Worm (Caenorhabditis elegans): Measurements from ENCODE around the gene ZC443.7.

ZC443.7 gene

DNA sequence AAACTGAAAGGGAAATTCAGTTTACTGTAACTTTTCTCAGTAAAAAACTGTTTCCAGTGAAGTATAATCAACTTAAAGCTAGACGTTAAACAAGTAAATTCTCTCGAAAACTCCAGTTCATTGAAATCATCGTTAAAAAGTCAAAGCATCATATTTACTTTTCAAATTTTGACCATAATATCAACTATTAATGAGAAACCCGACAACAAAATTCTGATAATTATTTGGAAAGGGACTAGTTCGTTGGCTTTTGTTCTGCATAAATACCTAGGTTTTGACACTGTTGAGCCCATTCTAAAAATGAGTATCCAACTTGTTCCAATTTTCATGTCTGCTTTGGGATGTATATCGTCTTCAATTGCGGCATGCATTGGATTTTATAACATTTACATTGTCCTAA lies at the start of gene ZC443.7:
TSS of gene ZC443.7 (plus strand) at position 301 of the 400 bp plus-strand sequence.
- no peak for TF ChIP-seq dao-5 (tag; optimal IDR thresholded peaks at IDR 0.05)
- TF ChIP-seq him-1 (tag; optimal IDR thresholded peaks at IDR 0.05): no peak
- TF ChIP-seq W03F9.2 (tag; optimal IDR thresholded peaks at IDR 0.05): no peak

DNA sequence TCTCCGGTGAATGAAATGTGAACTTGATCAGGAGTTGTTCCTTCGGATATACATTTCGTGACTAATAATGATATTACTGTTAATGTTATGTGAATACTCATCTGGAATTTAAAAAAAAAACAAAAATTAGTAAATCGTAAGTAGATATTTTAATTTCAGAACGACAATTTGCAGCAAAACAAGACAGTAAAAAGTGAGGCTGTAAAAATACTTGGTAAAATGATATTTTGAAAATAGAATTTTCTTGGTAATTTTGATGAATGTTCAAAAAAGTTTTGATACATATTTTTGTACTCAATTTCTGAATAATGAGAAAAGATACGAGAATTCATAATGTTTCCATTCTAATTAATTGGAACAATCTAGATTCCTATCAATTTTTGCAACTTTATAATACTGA lies 46.6 kb upstream of the ZC443.7 start, which contains the start of gene papl-1:
TSS of gene papl-1 (minus strand) at position 101 of the 400 bp plus-strand sequence.
- TF ChIP-seq dao-5 (tag; optimal IDR thresholded peaks at IDR 0.05) (no peak), W03F9.2 (tag; optimal IDR thresholded peaks at IDR 0.05) (no peak), him-1 (tag; optimal IDR thresholded peaks at IDR 0.05) (no peak)

ce11 chrV:12760913-12761312 lies 45.4 kb upstream of the ZC443.7 start, which contains the start of gene F18E2.15:
F18E2.15 (minus strand) TSS chrV:12761013.
- TF ChIP-seq him-1 (tag; optimal IDR thresholded peaks at IDR 0.05) (no peak), W03F9.2 (tag; optimal IDR thresholded peaks at IDR 0.05) (no peak), dao-5 (tag; optimal IDR thresholded peaks at IDR 0.05) (no peak)

- TF ChIP-seq dao-5 (tag; optimal IDR thresholded peaks at IDR 0.05) (no peak), him-1 (tag; optimal IDR thresholded peaks at IDR 0.05) (no peak), W03F9.2 (tag; optimal IDR thresholded peaks at IDR 0.05) (peak; percentile 11)
Measured at ce11 chrV:12763291-12763995, 42.8 kb upstream of the ZC443.7 start, which contains the start of the genes abcf-1 and scc-3. abcf-1 (minus strand) TSS chrV:12763375. scc-3 (plus strand) TSS chrV:12763945.

DNA sequence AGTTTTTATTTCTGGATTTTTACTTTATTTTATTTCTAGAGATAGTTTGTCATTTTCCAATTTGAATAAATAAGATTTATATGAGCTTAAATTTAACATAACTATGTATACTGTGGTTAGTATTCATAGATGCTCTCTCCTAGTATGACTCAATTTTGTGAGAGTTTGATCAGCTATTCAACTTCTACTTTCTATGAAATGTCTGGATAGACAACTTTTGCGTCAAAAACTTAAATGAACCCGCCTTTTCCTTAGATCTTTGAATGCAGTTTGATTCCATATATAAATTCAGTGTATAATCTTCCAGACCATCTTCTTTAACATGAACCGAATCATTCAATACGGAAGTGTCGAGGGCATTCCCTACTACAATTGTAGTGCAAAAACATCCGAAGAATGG lies 37.3 kb upstream of the ZC443.7 start, which contains the start of gene srt-43:
TSS of gene srt-43 (plus strand) at position 301 of the 400 bp plus-strand sequence.
- TF ChIP-seq him-1 (tag; optimal IDR thresholded peaks at IDR 0.05) (no peak), W03F9.2 (tag; optimal IDR thresholded peaks at IDR 0.05) (no peak), dao-5 (tag; optimal IDR thresholded peaks at IDR 0.05) (no peak)

ce11 chrV:12773222-12773621 lies 33.1 kb upstream of the ZC443.7 start, which contains the start of gene ZC455.1:
ZC455.1 (plus strand) TSS chrV:12773522.
- TF ChIP-seq W03F9.2 (tag; optimal IDR thresholded peaks at IDR 0.05) (no peak), dao-5 (tag; optimal IDR thresholded peaks at IDR 0.05) (no peak), him-1 (tag; optimal IDR thresholded peaks at IDR 0.05) (no peak)

DNA sequence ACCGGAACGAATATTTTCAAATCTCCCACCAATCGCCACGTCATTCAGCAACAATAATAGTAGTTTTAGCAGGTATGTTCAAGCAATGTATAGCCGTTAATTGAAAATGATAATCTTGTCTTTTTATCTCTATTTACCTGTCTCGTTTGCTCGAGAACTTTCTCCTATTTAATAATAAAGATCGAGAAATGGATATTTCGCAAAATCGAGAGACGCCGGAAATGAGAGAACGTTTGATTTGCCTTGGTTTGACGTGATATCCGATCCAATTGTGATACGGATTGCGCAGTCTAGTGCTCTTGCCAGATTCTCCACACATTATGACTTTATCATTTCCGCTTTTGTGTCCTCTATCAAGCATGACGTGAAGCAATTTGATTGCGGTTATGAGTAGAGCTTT lies 32.4 kb upstream of the ZC443.7 start:
- TF ChIP-seq dao-5 (tag; optimal IDR thresholded peaks at IDR 0.05): no peak
- no peak for TF ChIP-seq him-1 (tag; optimal IDR thresholded peaks at IDR 0.05)
- no peak for TF ChIP-seq W03F9.2 (tag; optimal IDR thresholded peaks at IDR 0.05)

ce11 chrV:12780248-12780647 lies 26.0 kb upstream of the ZC443.7 start:
- TF ChIP-seq dao-5 (tag; optimal IDR thresholded peaks at IDR 0.05) (peak; percentile 61), W03F9.2 (tag; optimal IDR thresholded peaks at IDR 0.05) (no peak), him-1 (tag; optimal IDR thresholded peaks at IDR 0.05) (peak; percentile 29)

ce11 chrV:12784861-12785260 lies 21.4 kb upstream of the ZC443.7 start, which contains the start of gene sre-20:
sre-20 (minus strand) TSS chrV:12784961.
- TF ChIP-seq him-1 (tag; optimal IDR thresholded peaks at IDR 0.05) (no peak), W03F9.2 (tag; optimal IDR thresholded peaks at IDR 0.05) (no peak), dao-5 (tag; optimal IDR thresholded peaks at IDR 0.05) (no peak)

ce11 chrV:12786340-12786739 lies 19.9 kb upstream of the ZC443.7 start:
- TF ChIP-seq dao-5 (tag; optimal IDR thresholded peaks at IDR 0.05) (no peak), W03F9.2 (tag; optimal IDR thresholded peaks at IDR 0.05) (no peak), him-1 (tag; optimal IDR thresholded peaks at IDR 0.05) (no peak)

- TF ChIP-seq W03F9.2 (tag; optimal IDR thresholded peaks at IDR 0.05): no peak
- TF ChIP-seq dao-5 (tag; optimal IDR thresholded peaks at IDR 0.05): no peak
- no peak for TF ChIP-seq him-1 (tag; optimal IDR thresholded peaks at IDR 0.05)
Measured at ce11 chrV:12787026-12787425, 19.3 kb upstream of the ZC443.7 start, which contains the start of gene fkb-4. fkb-4 (minus strand) TSS chrV:12787126.

ce11 chrV:12788451-12788850 lies 17.8 kb upstream of the ZC443.7 start, which contains the start of gene srbc-44:
srbc-44 (minus strand) TSS chrV:12788551.
- TF ChIP-seq him-1 (tag; optimal IDR thresholded peaks at IDR 0.05) (no peak), W03F9.2 (tag; optimal IDR thresholded peaks at IDR 0.05) (no peak), dao-5 (tag; optimal IDR thresholded peaks at IDR 0.05) (no peak)

ce11 chrV:12790188-12790587 lies 16.1 kb upstream of the ZC443.7 start, which contains the start of gene srbc-43:
srbc-43 (minus strand) TSS chrV:12790518.
- TF ChIP-seq him-1 (tag; optimal IDR thresholded peaks at IDR 0.05) (no peak), W03F9.2 (tag; optimal IDR thresholded peaks at IDR 0.05) (no peak), dao-5 (tag; optimal IDR thresholded peaks at IDR 0.05) (no peak)

- TF ChIP-seq him-1 (tag; optimal IDR thresholded peaks at IDR 0.05) (no peak), dao-5 (tag; optimal IDR thresholded peaks at IDR 0.05) (no peak), W03F9.2 (tag; optimal IDR thresholded peaks at IDR 0.05) (no peak)
Measured at ce11 chrV:12792752-12793151, 13.5 kb upstream of the ZC443.7 start, which contains the start of gene ugt-5. ugt-5 (minus strand) TSS chrV:12792965.
